Worm (Caenorhabditis elegans) whole organism, midembryonic: ENCODE measurements around the gene Y49F6B.20.

Experiments
- T22C8.4 ChIP-seq: fragments of 200-800 bp; sonication (Bioruptor generic); IDR thresholded peaks from 2 replicates; pipeline ENCODE4 v1.3.6; 2022; ENCODE audit warnings: missing genetic modification characterization, missing compliant biosample characterization
- cog-1 ChIP-seq: sonication (generic microtip); optimal IDR thresholded peaks from 2 replicates; lab custom pipeline; 2016; ENCODE audit warnings: missing genetic modification characterization, missing compliant biosample characterization
- flt-1 ChIP-seq: fragments of 200-800 bp; sonication (Bioruptor generic); IDR thresholded peaks from 2 replicates; pipeline ENCODE4 v1.3.6; 2022; ENCODE audit warnings: missing genetic modification characterization, missing compliant biosample characterization
- klf-2 ChIP-seq: fragments of 200-800 bp; sonication (Bioruptor generic); conservative IDR thresholded peaks from 2 replicates; pipeline ENCODE4 v1.3.6; 2022; ENCODE audit warnings: missing genetic modification reagents, missing genetic modification characterization, missing compliant biosample characterization
- med-1 ChIP-seq: sonication (generic microtip); optimal IDR thresholded peaks from 2 replicates; lab custom pipeline; 2017; ENCODE audit warnings: missing genetic modification characterization, mild to moderate bottlenecking, missing compliant biosample characterization, antibody characterized with exemption, missing genetic modification reagents; ENCODE audit not compliant: insufficient read depth
- ref-1 ChIP-seq: fragments of 200-800 bp; sonication (Bioruptor generic); conservative IDR thresholded peaks from 2 replicates; pipeline ENCODE4 v1.3.6; 2022; ENCODE audit warnings: missing genetic modification reagents, missing genetic modification characterization, missing compliant biosample characterization
- tab-1 ChIP-seq: fragments of 200-800 bp; sonication (Bioruptor generic); IDR thresholded peaks from 2 replicates; pipeline ENCODE4 v1.3.6; 2022; ENCODE audit warnings: missing genetic modification characterization, missing compliant biosample characterization
- ztf-23 ChIP-seq: fragments of 200-800 bp; sonication (Bioruptor generic); IDR thresholded peaks from 2 replicates; pipeline ENCODE4 v1.3.6; 2022; ENCODE audit warnings: missing genetic modification reagents, missing genetic modification characterization, missing compliant biosample characterization
- ztf-29 ChIP-seq: fragments of 200-800 bp; sonication (Bioruptor generic); IDR thresholded peaks from 2 replicates; pipeline ENCODE4 v1.3.6; 2022; ENCODE audit warnings: missing genetic modification reagents, missing genetic modification characterization, missing compliant biosample characterization

Gene Y49F6B.20

DNA sequence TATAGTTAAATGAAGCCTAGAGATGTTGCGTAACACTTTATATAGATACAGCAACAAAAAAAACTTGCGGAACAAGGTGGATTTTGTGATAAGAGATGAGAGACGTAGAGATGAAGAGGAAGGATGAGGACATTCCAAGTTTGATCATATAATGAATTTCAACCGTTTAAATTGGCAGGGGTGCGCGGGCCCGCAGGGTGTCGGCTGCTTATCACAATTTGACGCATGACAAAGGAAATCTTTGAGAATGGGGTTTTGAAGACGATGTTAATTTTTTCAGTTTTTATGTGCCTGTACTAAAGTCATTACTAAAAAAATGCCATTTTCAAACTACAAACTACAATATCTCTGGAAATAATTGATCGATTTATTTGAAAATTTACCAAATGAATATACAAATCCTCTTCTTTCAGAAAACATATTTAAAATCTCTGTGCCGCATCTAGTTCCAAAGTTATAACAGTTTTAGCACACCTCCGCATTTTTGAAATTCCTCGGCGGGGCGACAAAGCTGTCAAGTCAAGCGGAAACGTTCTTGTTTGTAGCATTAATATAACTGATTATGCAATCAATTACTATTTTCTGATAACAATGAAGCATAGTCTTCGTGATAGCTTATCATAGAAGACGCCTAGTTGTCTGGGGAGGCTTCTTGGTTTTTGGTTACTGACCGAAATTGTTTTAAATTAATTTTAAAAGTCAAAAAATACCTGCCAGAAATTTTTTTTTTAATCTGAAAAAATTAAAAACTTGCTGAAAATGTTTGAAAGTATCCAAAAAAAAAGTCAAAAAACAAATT, 30.4 kb downstream of the Y49F6B.20 start:
- TF ChIP-seq klf-2 (GFP tag; lab: Robert Waterston, UW) (no peak), flt-1 (GFP tag; lab: Robert Waterston, UW) (no peak), T22C8.4 (GFP tag; lab: Robert Waterston, UW) (no peak), tab-1 (no peak), med-1 (no peak), ztf-29 (GFP tag; lab: Robert Waterston, UW) (no peak), ref-1 (no peak), cog-1 (no peak), ztf-23 (no peak)

- TF ChIP-seq klf-2 (GFP tag; lab: Robert Waterston, UW) (no peak), ztf-29 (GFP tag; lab: Robert Waterston, UW) (0 out of 2 replicates have a peak, but pooled peaks have one; percentile 35), med-1 (no peak), tab-1 (peak; percentile 84), cog-1 (peak; percentile 14), flt-1 (GFP tag; lab: Robert Waterston, UW) (peak; percentile 85), ref-1 (peak; percentile 46; the same call in 1 of the 2 replicates), T22C8.4 (GFP tag; lab: Robert Waterston, UW) (peak; percentile 62; the same call in 1 of the 2 replicates), ztf-23 (peak; percentile 72)
Measured at ce11 chrII:3439244-3439698, 31.2 kb downstream of the Y49F6B.20 start.

DNA sequence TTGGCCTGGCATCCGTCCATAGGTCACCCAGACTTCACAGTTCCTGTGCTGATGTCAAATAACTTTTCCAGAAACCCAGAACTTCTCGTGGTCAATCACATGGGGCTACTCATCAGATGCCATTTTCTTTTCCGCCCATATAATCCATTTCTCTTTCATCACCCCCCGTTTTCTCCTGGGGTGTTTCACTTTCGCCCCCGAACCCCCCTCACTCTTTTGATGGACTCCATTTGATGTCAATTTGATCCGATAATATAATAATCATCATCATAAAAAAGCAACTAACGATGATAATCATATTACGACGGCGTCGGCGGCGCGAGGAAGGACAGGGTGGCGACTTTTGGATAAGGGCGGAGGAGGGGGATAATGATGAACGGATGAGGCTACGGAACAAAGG, 32.2 kb downstream of the Y49F6B.20 start:
- TF ChIP-seq ztf-29 (GFP tag; lab: Robert Waterston, UW) (no peak), ztf-23 (no peak), flt-1 (GFP tag; lab: Robert Waterston, UW) (no peak), tab-1 (no peak), klf-2 (GFP tag; lab: Robert Waterston, UW) (no peak), cog-1 (no peak), T22C8.4 (GFP tag; lab: Robert Waterston, UW) (no peak), ref-1 (no peak), med-1 (no peak)

ce11 chrII:3437393-3437792, 33.1 kb downstream of the Y49F6B.20 start:
- TF ChIP-seq ztf-23 (no peak), ref-1 (no peak), med-1 (no peak), T22C8.4 (GFP tag; lab: Robert Waterston, UW) (no peak), tab-1 (no peak), flt-1 (GFP tag; lab: Robert Waterston, UW) (no peak), cog-1 (no peak), ztf-29 (GFP tag; lab: Robert Waterston, UW) (no peak), klf-2 (GFP tag; lab: Robert Waterston, UW) (no peak)

- TF ChIP-seq ztf-29 (GFP tag; lab: Robert Waterston, UW) (no peak), ztf-23 (no peak), klf-2 (GFP tag; lab: Robert Waterston, UW) (no peak), flt-1 (GFP tag; lab: Robert Waterston, UW) (no peak), tab-1 (no peak), med-1 (no peak), ref-1 (no peak), T22C8.4 (GFP tag; lab: Robert Waterston, UW) (no peak), cog-1 (no peak)
Measured at ce11 chrII:3436412-3436811, 34.0 kb downstream of the Y49F6B.20 start, which contains the start of gene skpo-2. Gene skpo-2 (minus strand): TSS chrII:3436512.

DNA sequence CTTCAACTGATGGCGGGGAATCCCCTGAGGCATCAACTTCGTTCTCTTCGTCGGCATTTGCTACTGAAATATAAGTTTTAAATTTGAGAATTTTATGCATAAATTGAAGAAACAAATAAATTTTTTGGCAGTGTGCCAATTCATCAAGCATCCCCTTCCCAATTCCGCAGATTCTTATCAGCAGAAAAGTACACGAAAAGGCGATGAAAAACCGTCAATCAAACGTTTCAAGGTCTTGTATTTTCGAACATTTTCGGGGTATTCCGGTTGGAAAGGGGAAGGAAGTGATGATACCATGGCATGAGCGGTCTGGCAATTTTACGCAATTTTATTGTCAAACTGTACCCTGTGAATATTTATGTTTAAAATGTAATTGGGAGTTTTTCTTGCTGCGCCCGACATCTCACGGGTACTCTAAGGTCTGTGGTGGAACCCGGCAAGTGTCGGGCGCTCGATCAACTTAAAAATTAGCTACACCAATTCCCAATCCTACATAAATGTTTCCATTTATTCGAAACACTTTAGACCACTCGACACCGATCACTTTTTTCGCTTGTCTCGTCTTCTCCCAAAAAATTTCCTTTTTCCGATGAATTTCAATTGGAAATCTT, 35.5 kb downstream of the Y49F6B.20 start:
- no peak for TF ChIP-seq tab-1
- TF ChIP-seq med-1, result no peak
- TF ChIP-seq flt-1 (GFP tag; lab: Robert Waterston, UW), result no peak
- TF ChIP-seq cog-1, result no peak
- TF ChIP-seq ztf-29 (GFP tag; lab: Robert Waterston, UW), result no peak
- TF ChIP-seq klf-2 (GFP tag; lab: Robert Waterston, UW), result no peak
- no peak for TF ChIP-seq ztf-23
- TF ChIP-seq T22C8.4 (GFP tag; lab: Robert Waterston, UW), result no peak
- TF ChIP-seq ref-1, result no peak

DNA sequence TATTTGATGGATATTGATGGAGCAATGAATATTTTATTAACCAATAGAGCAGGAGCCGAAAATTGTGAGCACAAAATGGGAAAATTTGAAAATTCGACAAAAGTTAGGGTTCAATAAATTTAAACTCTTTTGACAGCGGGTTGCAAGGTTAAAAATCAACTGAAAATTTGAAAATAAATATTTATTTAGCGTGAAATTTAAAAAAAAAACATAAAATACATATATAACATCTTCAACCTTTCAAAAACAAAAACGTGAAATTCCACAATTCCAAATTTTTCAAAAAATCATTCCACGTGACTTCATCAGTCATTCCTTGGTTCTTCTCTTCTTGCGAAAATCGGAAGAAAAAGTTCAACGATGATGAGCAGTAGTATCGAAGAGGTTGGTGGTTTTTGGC, 41.0 kb downstream of the Y49F6B.20 start, which contains the start of gene C16C8.18:
C16C8.18 (plus strand) TSS at position 301 of the 400 bp plus-strand sequence.
- TF ChIP-seq klf-2 (GFP tag; lab: Robert Waterston, UW), result no peak

DNA sequence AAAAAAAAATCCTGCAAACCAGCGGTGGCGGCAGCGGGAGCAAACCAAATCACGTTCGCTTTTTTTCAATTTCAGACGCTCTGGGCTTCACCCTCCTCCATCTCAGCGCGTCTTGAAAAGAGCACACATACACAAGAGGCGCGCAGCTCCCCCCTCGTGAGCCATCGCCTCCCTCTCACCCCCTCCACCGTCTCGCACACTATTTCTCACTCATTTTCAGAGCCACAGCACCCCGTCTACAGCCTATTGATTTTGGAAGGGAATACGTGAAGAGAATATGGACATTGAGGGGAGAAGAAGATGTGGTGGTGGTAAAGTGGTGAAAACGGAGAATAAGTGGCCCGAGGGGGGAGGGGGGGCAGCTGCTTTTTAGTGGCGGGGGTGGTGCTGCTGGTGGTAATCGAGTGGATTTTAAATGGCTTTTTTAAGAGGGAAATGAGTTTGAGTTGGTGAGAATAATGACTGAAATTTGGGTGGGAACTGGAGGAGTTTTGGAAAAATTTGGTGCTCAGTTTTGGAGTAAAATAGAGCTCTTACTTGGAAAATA, 42.2 kb downstream of the Y49F6B.20 start:
- no peak for TF ChIP-seq med-1
- TF ChIP-seq T22C8.4 (GFP tag; lab: Robert Waterston, UW), result 0 out of 2 replicates have a peak, but pooled peaks have one; percentile 16
- peak; percentile 56; the same call in 1 of the 2 replicates for TF ChIP-seq ztf-23
- TF ChIP-seq tab-1, result no peak

DNA sequence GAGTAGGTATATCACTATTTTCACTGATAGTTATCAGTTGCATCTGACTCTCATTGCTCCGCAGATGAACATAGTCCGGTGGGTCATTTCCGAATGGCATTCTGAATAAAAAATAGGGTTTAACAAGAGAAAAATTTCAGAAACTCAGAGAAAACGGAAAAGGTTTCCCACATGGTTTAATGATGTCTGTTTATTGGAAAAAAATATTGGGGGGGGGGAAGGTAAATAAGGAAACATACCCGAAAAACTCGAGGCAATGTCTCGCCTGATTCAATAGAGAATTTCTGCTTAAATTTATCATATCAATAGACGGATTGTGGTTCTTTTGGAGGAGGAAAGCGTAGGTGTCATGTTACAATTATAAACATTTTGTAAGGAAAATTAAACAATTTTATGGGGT, 45.0 kb downstream of the Y49F6B.20 start, which contains the start of gene nep-11:
nep-11 (minus strand) TSS at position 101 of the 400 bp plus-strand sequence.
- TF ChIP-seq tab-1 (no peak), flt-1 (GFP tag; lab: Robert Waterston, UW) (no peak), klf-2 (GFP tag; lab: Robert Waterston, UW) (no peak), ref-1 (no peak), med-1 (no peak), ztf-29 (GFP tag; lab: Robert Waterston, UW) (no peak), cog-1 (no peak), T22C8.4 (GFP tag; lab: Robert Waterston, UW) (no peak), ztf-23 (no peak)

DNA sequence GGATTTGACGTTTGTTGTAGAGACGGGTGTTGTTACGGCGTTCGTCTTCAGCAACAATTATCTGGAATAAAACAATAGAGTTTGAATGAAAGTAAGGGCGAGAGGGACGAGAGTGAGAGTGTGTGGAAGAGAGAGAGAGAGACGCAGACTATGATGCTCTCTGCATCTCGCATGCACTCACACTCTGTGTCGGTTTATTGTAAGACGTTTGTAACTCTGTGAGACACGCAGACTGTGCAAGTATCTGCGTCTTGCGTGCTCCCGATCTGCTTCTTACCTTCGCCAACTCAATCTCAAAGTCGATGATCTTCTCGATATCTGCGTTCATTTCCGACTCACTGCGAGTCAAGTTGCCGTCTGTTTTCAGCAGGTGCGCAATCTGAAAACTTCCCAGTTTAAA, 47.5 kb downstream of the Y49F6B.20 start:
- TF ChIP-seq ztf-23 (no peak), ref-1 (no peak), flt-1 (GFP tag; lab: Robert Waterston, UW) (no peak), ztf-29 (GFP tag; lab: Robert Waterston, UW) (no peak), cog-1 (no peak), tab-1 (no peak), klf-2 (GFP tag; lab: Robert Waterston, UW) (no peak), med-1 (no peak), T22C8.4 (GFP tag; lab: Robert Waterston, UW) (no peak)
